Fruit fly (Drosophila melanogaster) whole organism, embryonic: Measurements from ENCODE around the gene CG42324.
A peak's percentile ranks its signal among the peaks of the same experiment; 100 is the strongest.

ENCODE experiments used
- CG2678 ChIP-seq: fragments of 200-800 bp; sonication (Bioruptor generic); optimal IDR thresholded peaks from 3 replicates; lab custom pipeline; 2019; ENCODE audit warnings: missing biosample characterization, mild to moderate bottlenecking, missing genetic modification characterization, moderate library complexity
- CG33213 ChIP-seq: fragments of 200-800 bp; sonication (Bioruptor generic); optimal IDR thresholded peaks from 3 replicates; lab custom pipeline; 2016; ENCODE audit warnings: missing biosample characterization, missing genetic modification characterization
- Hr78 ChIP-seq, 2 experiments: fragments of 200-800 bp in 1 of 2; fragments of >200 bp in 1 of 2; sonication (Bioruptor generic) in 1 of 2; optimal IDR thresholded peaks; 2 replicates each; lab custom pipeline; 2017 to 2019; ENCODE audit warnings: missing biosample characterization in 2 of 2, missing genetic modification characterization in 2 of 2, mild to moderate bottlenecking in 1 of 2, moderate library complexity in 1 of 2
- maf-S ChIP-seq: fragments of 200-800 bp; sonication (Bioruptor generic); optimal IDR thresholded peaks from 2 replicates; lab custom pipeline; 2016; ENCODE audit warnings: missing biosample characterization, missing genetic modification characterization
- org-1 ChIP-seq: fragments of 200-800 bp; sonication (Bioruptor generic); optimal IDR thresholded peaks from 2 replicates; lab custom pipeline; 2017; ENCODE audit warnings: missing biosample characterization, missing genetic modification characterization

- TF ChIP-seq maf-S (GFP tag; lab: Kevin White, UChicago) (no peak), Hr78 (GFP tag; optimal IDR thresholded peaks at IDR 0.05; lab: Kevin White, UChicago) (no peak), org-1 (GFP tag; lab: Kevin White, UChicago) (peak; percentile 10), CG2678 (tag; lab: Kevin White, UChicago) (peak; percentile 53), CG33213 (GFP tag; lab: Kevin White, UChicago) (no peak)
These were observed 72.0 kb downstream of the CG42324 start for dm6 chr3L:3544221-3544620.
